Worm (Caenorhabditis elegans): ENCODE measurements around the gene nekl-4.

DNA sequence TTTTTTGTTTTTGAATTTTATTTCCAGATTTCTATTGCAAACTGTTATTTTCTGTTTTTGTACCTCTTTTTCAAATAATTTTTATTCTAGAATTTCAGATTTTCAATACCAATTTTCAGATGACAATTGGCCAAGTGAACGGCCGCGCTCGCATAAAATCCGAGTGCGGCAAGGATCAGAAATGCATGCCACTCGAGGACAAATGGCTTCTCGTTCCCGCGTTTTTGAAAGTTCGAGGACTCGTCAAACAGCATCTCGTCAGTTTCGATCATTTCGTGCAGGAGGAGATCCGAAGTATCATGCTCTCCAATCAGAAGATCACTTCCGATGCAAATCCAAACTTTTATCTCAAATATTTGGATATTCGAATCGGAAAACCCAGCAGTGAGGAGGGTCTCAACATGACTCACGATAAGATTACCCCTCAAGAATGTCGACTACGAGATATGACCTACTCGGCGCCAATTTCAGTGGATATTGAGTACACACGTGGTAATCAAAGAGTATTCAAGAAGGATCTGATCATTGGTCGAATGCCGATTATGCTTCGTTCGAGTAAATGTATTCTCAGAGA is 40.0 kb upstream of the nekl-4 start, which contains the start of gene rpc-2:
- TF ChIP-seq lin-39 (tag; optimal IDR thresholded peaks at IDR 0.05) (no peak), ztf-11 (tag; optimal IDR thresholded peaks at IDR 0.05) (no peak), ceh-82 (tag; optimal IDR thresholded peaks at IDR 0.05) (no peak), efl-1 (optimal IDR thresholded peaks at IDR 0.05) (no peak), efl-1 (GFP tag; optimal IDR thresholded peaks at IDR 0.05 in 1 of 2) (no peak), mdl-1 (tag; optimal IDR thresholded peaks at IDR 0.05) (no peak), lin-15B (tag; optimal IDR thresholded peaks at IDR 0.05) (no peak), elt-3 (tag; optimal IDR thresholded peaks at IDR 0.05) (no peak), lin-35 (GFP tag; optimal IDR thresholded peaks at IDR 0.05) (no peak), nhr-76 (tag; optimal IDR thresholded peaks at IDR 0.05) (no peak), ama-1 (optimal IDR thresholded peaks at IDR 0.05) (no peak), fos-1 (tag; optimal IDR thresholded peaks at IDR 0.05) (no peak), nhr-90 (tag; optimal IDR thresholded peaks at IDR 0.05; ENCODE audit: poor library complexity) (no peak)

Measured in whole organism, L1 larva.